Worm (Caenorhabditis elegans) whole organism, midembryonic: ENCODE results near the gene ZK1320.11.

Experiments
- T22C8.4 ChIP-seq: fragments of 200-800 bp; sonication (Bioruptor generic); IDR thresholded peaks from 2 replicates; pipeline ENCODE4 v1.3.6; 2022; ENCODE audit warnings: missing genetic modification characterization, missing compliant biosample characterization
- cog-1 ChIP-seq: sonication (generic microtip); optimal IDR thresholded peaks from 2 replicates; lab custom pipeline; 2016; ENCODE audit warnings: missing genetic modification characterization, missing compliant biosample characterization
- flt-1 ChIP-seq: fragments of 200-800 bp; sonication (Bioruptor generic); IDR thresholded peaks from 2 replicates; pipeline ENCODE4 v1.3.6; 2022; ENCODE audit warnings: missing genetic modification characterization, missing compliant biosample characterization
- klf-2 ChIP-seq: fragments of 200-800 bp; sonication (Bioruptor generic); conservative IDR thresholded peaks from 2 replicates; pipeline ENCODE4 v1.3.6; 2022; ENCODE audit warnings: missing genetic modification reagents, missing genetic modification characterization, missing compliant biosample characterization
- med-1 ChIP-seq: sonication (generic microtip); optimal IDR thresholded peaks from 2 replicates; lab custom pipeline; 2017; ENCODE audit warnings: missing genetic modification characterization, mild to moderate bottlenecking, missing compliant biosample characterization, antibody characterized with exemption, missing genetic modification reagents; ENCODE audit not compliant: insufficient read depth
- ref-1 ChIP-seq: fragments of 200-800 bp; sonication (Bioruptor generic); conservative IDR thresholded peaks from 2 replicates; pipeline ENCODE4 v1.3.6; 2022; ENCODE audit warnings: missing genetic modification reagents, missing genetic modification characterization, missing compliant biosample characterization
- tab-1 ChIP-seq: fragments of 200-800 bp; sonication (Bioruptor generic); IDR thresholded peaks from 2 replicates; pipeline ENCODE4 v1.3.6; 2022; ENCODE audit warnings: missing genetic modification characterization, missing compliant biosample characterization
- ztf-23 ChIP-seq: fragments of 200-800 bp; sonication (Bioruptor generic); IDR thresholded peaks from 2 replicates; pipeline ENCODE4 v1.3.6; 2022; ENCODE audit warnings: missing genetic modification reagents, missing genetic modification characterization, missing compliant biosample characterization
- ztf-29 ChIP-seq: fragments of 200-800 bp; sonication (Bioruptor generic); IDR thresholded peaks from 2 replicates; pipeline ENCODE4 v1.3.6; 2022; ENCODE audit warnings: missing genetic modification reagents, missing genetic modification characterization, missing compliant biosample characterization

- TF ChIP-seq ztf-29 (GFP tag; lab: Robert Waterston, UW) (no peak), T22C8.4 (GFP tag; lab: Robert Waterston, UW) (peak; percentile 35; the same call in 1 of the 2 replicates), cog-1 (tag; lab: Kevin White, UChicago) (no peak), flt-1 (GFP tag; lab: Robert Waterston, UW) (no peak), tab-1 (no peak), ref-1 (no peak), med-1 (GFP tag; lab: Kevin White, UChicago) (no peak), klf-2 (GFP tag; lab: Robert Waterston, UW) (no peak), ztf-23 (GFP tag; lab: Robert Waterston, UW) (no peak)
These were observed 20.2 kb upstream of the ZK1320.11 start, which contains the start of gene sqv-8 for ce11 chrII:9646928-9647838.
